Fruit fly (Drosophila melanogaster): ENCODE measurements around the gene CG16781.

The CG16781 gene

DNA sequence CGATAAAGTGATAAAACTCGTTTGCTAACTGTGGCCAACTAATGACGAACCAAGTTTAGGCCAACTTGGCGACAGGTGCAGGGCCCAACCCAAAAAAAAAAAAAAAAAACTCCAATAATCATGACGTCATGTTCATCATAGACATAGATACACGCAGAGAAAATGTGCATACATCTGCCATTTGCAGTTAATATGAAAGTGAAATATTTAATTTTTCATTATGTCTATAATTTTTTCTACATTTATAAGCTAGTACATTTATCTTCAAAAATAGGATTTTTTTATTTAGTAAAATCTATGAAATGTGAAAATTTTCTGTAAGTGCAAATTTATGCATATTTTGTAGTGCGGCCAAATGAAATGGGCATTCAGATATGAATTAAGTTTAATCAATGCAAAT is 32.2 kb downstream of the CG16781 start (continued):
- TF ChIP-seq pfk (GFP tag; optimal IDR thresholded peaks at IDR 0.05) (no peak), kah (GFP tag; optimal IDR thresholded peaks at IDR 0.05) (no peak), CG6854 (GFP tag; optimal IDR thresholded peaks at IDR 0.05) (no peak), ranshi (GFP tag; IDR thresholded peaks at IDR 0.05) (peak; percentile 55; the same call in 1 of the 2 replicates), Nf-YA (GFP tag; IDR thresholded peaks at IDR 0.05) (no peak), CG15011 (GFP tag; optimal IDR thresholded peaks at IDR 0.05) (no peak), fu2 (GFP tag; optimal IDR thresholded peaks at IDR 0.05) (no peak), sob (GFP tag; IDR thresholded peaks at IDR 0.05) (peak; percentile 89), NC2β (GFP tag; optimal IDR thresholded peaks at IDR 0.05) (no peak), TFAM (GFP tag; optimal IDR thresholded peaks at IDR 0.05) (no peak), Dip2 (GFP tag; IDR thresholded peaks at IDR 0.05) (no peak; the same call in 1 of the 2 replicates), dmrt99B (tag; optimal IDR thresholded peaks at IDR 0.05) (peak; percentile 84), CG7839 (tag; optimal IDR thresholded peaks at IDR 0.05) (peak; percentile 78), crc (GFP tag; optimal IDR thresholded peaks at IDR 0.05) (no peak), CG1647 (GFP tag; optimal IDR thresholded peaks at IDR 0.05) (no peak), CG18599 (GFP tag; optimal IDR thresholded peaks at IDR 0.05) (peak; percentile 6), CG12104 (GFP tag; optimal IDR thresholded peaks at IDR 0.05) (peak; percentile 18), tio (GFP tag; optimal IDR thresholded peaks at IDR 0.05) (peak; percentile 44), Dfd (GFP tag; optimal IDR thresholded peaks at IDR 0.05) (no peak), CG7556 (GFP tag; optimal IDR thresholded peaks at IDR 0.05) (peak; percentile 68), CG4854 (GFP tag; optimal IDR thresholded peaks at IDR 0.05) (no peak), nerfin-1 (tag; optimal IDR thresholded peaks at IDR 0.05) (peak; percentile 34), gsb-n (tag; optimal IDR thresholded peaks at IDR 0.05) (peak; percentile 38), wdn (GFP tag; IDR thresholded peaks at IDR 0.05) (peak; percentile 69; the same call in 1 of the 2 replicates), CG2678 (tag; optimal IDR thresholded peaks at IDR 0.05) (peak; percentile 75), toy (GFP tag; IDR thresholded peaks at IDR 0.05) (peak; percentile 15; the same call in 1 of the 2 replicates), HLH54F (GFP tag; optimal IDR thresholded peaks at IDR 0.05) (no peak), lov (optimal IDR thresholded peaks at IDR 0.05) (no peak), lov (GFP tag; IDR thresholded peaks at IDR 0.05) (peak; percentile 46; the same call in 2 of the 3 replicates), Hr3 (GFP tag; optimal IDR thresholded peaks at IDR 0.05) (peak; percentile 53), ara (GFP tag; IDR thresholded peaks at IDR 0.05) (peak; percentile 66; the same call in 1 of the 2 replicates), ham (GFP tag; IDR thresholded peaks at IDR 0.05) (no peak), Hr51 (GFP tag; optimal IDR thresholded peaks at IDR 0.05) (peak; percentile 12 to 87), CG30020 (tag; optimal IDR thresholded peaks at IDR 0.05) (peak; percentile 18), trem (tag; optimal IDR thresholded peaks at IDR 0.05) (peak; percentile 3), Tbp (GFP tag; optimal IDR thresholded peaks at IDR 0.05) (no peak), Opbp (GFP tag; IDR thresholded peaks at IDR 0.05; ENCODE audit: partially characterized antibody) (no peak), CG9932 (GFP tag; IDR thresholded peaks at IDR 0.05) (peak; percentile 81), odd (GFP tag; optimal IDR thresholded peaks at IDR 0.05) (peak; percentile 41), prd (optimal IDR thresholded peaks at IDR 0.05) (no peak), prd (GFP tag; IDR thresholded peaks at IDR 0.05) (peak; percentile 88), bsh (GFP tag; optimal IDR thresholded peaks at IDR 0.05) (peak in 1 of 2 experiments; percentile 67), Ets97D (GFP tag; optimal IDR thresholded peaks at IDR 0.05) (no peak), CG17829 (tag; optimal IDR thresholded peaks at IDR 0.05) (peak; percentile 87), Blimp-1 (GFP tag; optimal IDR thresholded peaks at IDR 0.05) (peak; percentile 69), CG9609 (GFP tag; optimal IDR thresholded peaks at IDR 0.05) (no peak), fd102C (GFP tag; optimal IDR thresholded peaks at IDR 0.05) (no peak), CG8089 (GFP tag; optimal IDR thresholded peaks at IDR 0.05) (no peak), MBD-R2 (GFP tag; IDR thresholded peaks at IDR 0.05) (no peak), mam (GFP tag; optimal IDR thresholded peaks at IDR 0.05) (no peak), lola (GFP tag; optimal IDR thresholded peaks at IDR 0.05) (peak in 1 of 3 experiments; percentile 48)
